Fruit fly (Drosophila melanogaster) whole organism, embryonic: ENCODE measurements around the gene cni.

ENCODE experiments used
- ATbp ChIP-seq: fragments of 200-800 bp; sonication (Bioruptor generic); optimal IDR thresholded peaks from 2 replicates; lab custom pipeline; 2017; ENCODE audit warnings: missing biosample characterization, mild to moderate bottlenecking, missing genetic modification characterization, missing genetic modification reagents
- Adf1 ChIP-seq: fragments of 200-800 bp; sonication (Bioruptor generic); IDR thresholded peaks from 2 replicates; pipeline ENCODE4 v1.3.6; 2022; ENCODE audit warnings: missing biosample characterization, missing genetic modification characterization
- Aef1 ChIP-seq: fragments of 200-800 bp; sonication (Bioruptor generic); IDR thresholded peaks from 3 replicates; pipeline ENCODE4 v1.3.6; 2022; ENCODE audit warnings: missing biosample characterization, missing genetic modification characterization
- Blimp-1 ChIP-seq: fragments of 200-800 bp; sonication (Bioruptor generic); optimal IDR thresholded peaks from 3 replicates; lab custom pipeline; 2018; ENCODE audit warnings: missing biosample characterization, missing genetic modification characterization, mild to moderate bottlenecking, moderate library complexity, missing genetic modification reagents
- CG10267 ChIP-seq: fragments of 200-800 bp; sonication (Bioruptor generic); optimal IDR thresholded peaks from 2 replicates; lab custom pipeline; 2018; ENCODE audit warnings: missing biosample characterization, mild to moderate bottlenecking, missing genetic modification characterization, moderate library complexity
- CG10431 ChIP-seq: fragments of 200-800 bp; sonication (Bioruptor generic); optimal IDR thresholded peaks from 3 replicates; lab custom pipeline; 2018; ENCODE audit warnings: missing biosample characterization, mild to moderate bottlenecking, missing genetic modification characterization
- CG10979 ChIP-seq: fragments of 200-800 bp; sonication (Bioruptor generic); optimal IDR thresholded peaks from 2 replicates; lab custom pipeline; 2018; ENCODE audit warnings: missing biosample characterization, mild to moderate bottlenecking, missing genetic modification characterization, moderate library complexity
- CG11696 ChIP-seq: fragments of 200-800 bp; sonication (Bioruptor generic); IDR thresholded peaks from 2 replicates; pipeline ENCODE4 v1.3.6; 2022; ENCODE audit warnings: missing biosample characterization, missing genetic modification characterization
- CG12071 ChIP-seq: fragments of 200-800 bp; sonication (Bioruptor generic); optimal IDR thresholded peaks from 3 replicates; lab custom pipeline; 2018; ENCODE audit warnings: missing biosample characterization, mild to moderate bottlenecking, missing genetic modification characterization
- CG12155 ChIP-seq: fragments of 200-800 bp; sonication (Bioruptor generic); optimal IDR thresholded peaks from 3 replicates; lab custom pipeline; 2016; ENCODE audit warnings: missing biosample characterization, missing genetic modification characterization
- CG12391 ChIP-seq: fragments of 200-800 bp; sonication (Bioruptor generic); optimal IDR thresholded peaks from 3 replicates; lab custom pipeline; 2018; ENCODE audit warnings: missing biosample characterization, mild to moderate bottlenecking, missing genetic modification characterization, moderate library complexity
- CG13424 ChIP-seq: fragments of 200-800 bp; sonication (Bioruptor generic); optimal IDR thresholded peaks from 2 replicates; lab custom pipeline; 2019; ENCODE audit warnings: missing biosample characterization, mild to moderate bottlenecking, missing genetic modification characterization, moderate library complexity
- CG1529 ChIP-seq: fragments of 200-800 bp; sonication (Bioruptor generic); optimal IDR thresholded peaks from 3 replicates; lab custom pipeline; 2018; ENCODE audit warnings: missing biosample characterization, missing genetic modification characterization
- CG17359 ChIP-seq: fragments of 200-800 bp; sonication (Bioruptor generic); optimal IDR thresholded peaks from 3 replicates; lab custom pipeline; 2018; ENCODE audit warnings: missing biosample characterization, mild to moderate bottlenecking, missing genetic modification characterization, moderate library complexity
- CG30403 ChIP-seq: fragments of 200-800 bp; sonication (Bioruptor generic); optimal IDR thresholded peaks from 3 replicates; lab custom pipeline; 2016; ENCODE audit warnings: missing biosample characterization, missing genetic modification characterization
- CG32532 ChIP-seq: fragments of 200-800 bp; sonication (Bioruptor generic); IDR thresholded peaks from 2 replicates; pipeline ENCODE4 v1.3.6; 2022; ENCODE audit warnings: missing biosample characterization, missing genetic modification characterization
- CG32767 ChIP-seq: fragments of 200-800 bp; sonication (Bioruptor generic); IDR thresholded peaks from 2 replicates; pipeline ENCODE4 v1.3.6; 2022; ENCODE audit warnings: missing biosample characterization, missing genetic modification characterization
- CG4424 ChIP-seq: fragments of 200-800 bp; sonication (Bioruptor generic); optimal IDR thresholded peaks from 3 replicates; lab custom pipeline; 2016; ENCODE audit warnings: missing biosample characterization, missing genetic modification characterization
- CG6689 ChIP-seq: fragments of 200-800 bp; sonication (Bioruptor generic); IDR thresholded peaks from 2 replicates; pipeline ENCODE4 v1.3.6; 2022; ENCODE audit warnings: missing biosample characterization, missing genetic modification characterization
- CG7271 ChIP-seq: fragments of 200-800 bp; sonication (Bioruptor generic); optimal IDR thresholded peaks from 2 replicates; lab custom pipeline; 2018; ENCODE audit warnings: missing biosample characterization, mild to moderate bottlenecking, missing genetic modification characterization, moderate library complexity
- CG7987 ChIP-seq: fragments of 200-800 bp; sonication (Bioruptor generic); optimal IDR thresholded peaks from 2 replicates; lab custom pipeline; 2018; ENCODE audit warnings: missing biosample characterization, mild to moderate bottlenecking, missing genetic modification characterization, moderate library complexity
- CG9932 ChIP-seq: fragments of 200-800 bp; sonication (Bioruptor generic); IDR thresholded peaks from 2 replicates; pipeline ENCODE4 v1.3.6; 2022; ENCODE audit warnings: missing biosample characterization, missing genetic modification characterization
- D ChIP-seq, 2 experiments: fragments of 200-800 bp in 1 of 2; fragments of >200 bp in 1 of 2; sonication (Bioruptor generic) in 1 of 2; optimal IDR thresholded peaks; 2 replicates in 1 of 2; 3 replicates in 1 of 2; lab custom pipeline; 2017; ENCODE audit warnings: mild to moderate bottlenecking in 1 of 2, missing biosample characterization in 1 of 2, missing genetic modification characterization in 1 of 2, missing genetic modification reagents in 1 of 2
- Dek ChIP-seq: fragments of 200-800 bp; sonication (Bioruptor generic); optimal IDR thresholded peaks from 3 replicates; lab custom pipeline; 2019; ENCODE audit warnings: missing biosample characterization, mild to moderate bottlenecking, missing genetic modification characterization, moderate library complexity
- HLH3B ChIP-seq: fragments of 200-800 bp; sonication (Bioruptor generic); IDR thresholded peaks from 2 replicates; pipeline ENCODE4 v1.3.6; 2022; ENCODE audit warnings: missing biosample characterization, missing genetic modification characterization
- MTF-1 ChIP-seq: fragments of 200-800 bp; sonication (Bioruptor generic); optimal IDR thresholded peaks from 2 replicates; lab custom pipeline; 2018; ENCODE audit warnings: missing biosample characterization, mild to moderate bottlenecking, missing genetic modification characterization, borderline replicate concordance
- NC2β ChIP-seq: fragments of 200-800 bp; sonication (Bioruptor generic); optimal IDR thresholded peaks from 2 replicates; lab custom pipeline; 2016; ENCODE audit warnings: missing biosample characterization, missing genetic modification characterization
- Sry-δ ChIP-seq: fragments of 200-800 bp; sonication (Bioruptor generic); optimal IDR thresholded peaks from 2 replicates; lab custom pipeline; 2016; ENCODE audit warnings: missing biosample characterization, missing genetic modification characterization
- Xrp1 ChIP-seq: fragments of 200-800 bp; sonication (Bioruptor generic); IDR thresholded peaks from 2 replicates; pipeline ENCODE4 v1.3.6; 2022; ENCODE audit warnings: missing biosample characterization, missing genetic modification characterization
- aop ChIP-seq: fragments of 200-800 bp; sonication (Bioruptor generic); IDR thresholded peaks from 2 replicates; pipeline ENCODE4 v1.3.6; 2022; ENCODE audit warnings: missing biosample characterization, missing genetic modification characterization
- ase ChIP-seq: fragments of 200-800 bp; sonication (Bioruptor generic); IDR thresholded peaks from 3 replicates; pipeline ENCODE4 v1.3.6; 2022; ENCODE audit warnings: missing biosample characterization, missing genetic modification characterization
- az2 ChIP-seq: fragments of 200-800 bp; sonication (Bioruptor generic); optimal IDR thresholded peaks from 3 replicates; lab custom pipeline; 2016; ENCODE audit warnings: missing biosample characterization, missing genetic modification characterization
- bigmax ChIP-seq: fragments of 200-800 bp; sonication (Bioruptor generic); optimal IDR thresholded peaks from 2 replicates; lab custom pipeline; 2018; ENCODE audit warnings: missing biosample characterization, mild to moderate bottlenecking, missing genetic modification characterization
- bsh ChIP-seq, 2 experiments: fragments of 200-800 bp; sonication (Bioruptor generic); optimal IDR thresholded peaks; 2 replicates each; lab custom pipeline; 2017 to 2018; ENCODE audit warnings: mild to moderate bottlenecking in 2 of 2, missing biosample characterization in 2 of 2, missing genetic modification characterization in 2 of 2, moderate library complexity in 1 of 2
- corto ChIP-seq: fragments of 200-800 bp; sonication (Bioruptor generic); optimal IDR thresholded peaks from 2 replicates; lab custom pipeline; 2016; ENCODE audit warnings: missing biosample characterization, mild to moderate bottlenecking, missing genetic modification characterization, moderate library complexity
- dmrt99B ChIP-seq: fragments of 200-800 bp; sonication (Bioruptor generic); optimal IDR thresholded peaks from 2 replicates; lab custom pipeline; 2018; ENCODE audit warnings: missing biosample characterization, mild to moderate bottlenecking, missing genetic modification characterization, moderate library complexity
- ems ChIP-seq: fragments of 200-800 bp; sonication (Bioruptor generic); optimal IDR thresholded peaks from 3 replicates; lab custom pipeline; 2016; ENCODE audit warnings: missing biosample characterization, missing genetic modification characterization
- gcm ChIP-seq: fragments of 200-800 bp; sonication (Bioruptor generic); optimal IDR thresholded peaks from 2 replicates; lab custom pipeline; 2019; ENCODE audit warnings: missing biosample characterization, mild to moderate bottlenecking, missing genetic modification characterization, moderate library complexity
- gem ChIP-seq: fragments of 200-800 bp; sonication (Bioruptor generic); optimal IDR thresholded peaks from 2 replicates; lab custom pipeline; 2019; ENCODE audit warnings: missing biosample characterization, mild to moderate bottlenecking, missing genetic modification characterization, moderate library complexity
- gsb-n ChIP-seq: fragments of 200-800 bp; sonication (Bioruptor generic); optimal IDR thresholded peaks from 3 replicates; lab custom pipeline; 2018; ENCODE audit warnings: missing biosample characterization, mild to moderate bottlenecking, missing genetic modification characterization
- org-1 ChIP-seq: fragments of 200-800 bp; sonication (Bioruptor generic); optimal IDR thresholded peaks from 2 replicates; lab custom pipeline; 2017; ENCODE audit warnings: missing biosample characterization, missing genetic modification characterization
- phol ChIP-seq: fragments of 200-800 bp; sonication (Bioruptor generic); optimal IDR thresholded peaks from 3 replicates; lab custom pipeline; 2018; ENCODE audit warnings: missing biosample characterization, mild to moderate bottlenecking, missing genetic modification characterization, moderate library complexity
- sens ChIP-seq: fragments of 200-800 bp; sonication (Bioruptor generic); peaks from one replicate; lab custom pipeline; 2016; ENCODE audit warnings: missing biosample characterization, missing genetic modification characterization
- sim ChIP-seq: fragments of 200-800 bp; sonication (Bioruptor generic); IDR thresholded peaks from 2 replicates; pipeline ENCODE4 v1.3.6; 2022; ENCODE audit warnings: missing biosample characterization, missing genetic modification characterization
- sna ChIP-seq: fragments of 200-800 bp; sonication (Bioruptor generic); IDR thresholded peaks from 2 replicates; pipeline ENCODE4 v1.3.6; 2022; ENCODE audit warnings: missing biosample characterization, missing genetic modification characterization; ENCODE audit not compliant: partially characterized antibody
- stwl ChIP-seq: fragments of 200-800 bp; sonication (Bioruptor generic); optimal IDR thresholded peaks from 3 replicates; lab custom pipeline; 2018; ENCODE audit warnings: missing biosample characterization, mild to moderate bottlenecking, missing genetic modification characterization, moderate library complexity
- sug ChIP-seq: fragments of 200-800 bp; optimal IDR thresholded peaks from 2 replicates; lab custom pipeline; 2019; ENCODE audit warnings: missing biosample characterization, mild to moderate bottlenecking, missing genetic modification characterization, moderate library complexity
- tio ChIP-seq: fragments of 200-800 bp; sonication (Bioruptor generic); optimal IDR thresholded peaks from 2 replicates; lab custom pipeline; 2017; ENCODE audit warnings: missing biosample characterization, missing genetic modification characterization, inconsistent platforms
- ttk ChIP-seq: fragments of 200-800 bp; sonication (Bioruptor generic); IDR thresholded peaks from 2 replicates; pipeline ENCODE4 v2.1.2; 2022; ENCODE audit warnings: missing biosample characterization, missing genetic modification characterization

The cni gene

DNA sequence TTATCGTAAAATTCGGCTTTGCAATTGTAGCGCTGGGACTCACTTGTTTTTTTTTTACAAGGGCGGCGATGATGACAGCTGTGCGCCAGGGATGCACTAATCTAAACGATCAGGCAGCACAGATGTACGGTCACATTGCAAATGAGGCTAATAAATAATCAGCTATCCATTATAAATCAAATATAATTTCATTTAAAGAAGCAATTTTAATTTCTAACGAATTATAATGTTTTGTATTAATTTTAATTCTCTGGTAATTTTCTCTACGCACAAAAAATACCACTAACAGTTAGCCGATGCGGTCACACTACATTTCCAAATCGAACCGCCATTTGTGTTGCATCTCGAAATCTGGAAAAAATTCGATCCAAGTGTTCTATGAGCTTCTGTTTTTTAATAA, at the start of gene cni, which contains the start of gene fzy (continued):
- peak; percentile 42 for TF ChIP-seq CG4424 (GFP tag; lab: Kevin White, UChicago)
- TF ChIP-seq CG13424, result peak; percentile 8
- TF ChIP-seq Dek (tag; lab: Kevin White, UChicago), result no peak
- no peak for TF ChIP-seq sna (GFP tag; lab: Robert Waterston, UW)
- TF ChIP-seq NC2β (GFP tag; lab: Kevin White, UChicago), result no peak
- TF ChIP-seq CG7271 (tag; lab: Kevin White, UChicago), result no peak
- peak; percentile 35; the same call in 1 of the 2 replicates for TF ChIP-seq Xrp1 (GFP tag; lab: Robert Waterston, UW)
- TF ChIP-seq CG10431, result no peak
- TF ChIP-seq CG9932, result no peak
- no peak for TF ChIP-seq sim (GFP tag; lab: Robert Waterston, UW)
- no peak for TF ChIP-seq ttk (GFP tag; lab: Robert Waterston, UW)
- no peak for TF ChIP-seq MTF-1 (GFP tag; lab: Kevin White, UChicago)
- no peak for TF ChIP-seq CG12071
- no peak for TF ChIP-seq CG1529 (GFP tag; lab: Kevin White, UChicago)
- no peak for TF ChIP-seq CG7987
- peak; percentile 40 for TF ChIP-seq gsb-n (tag; lab: Kevin White, UChicago)
- no peak for TF ChIP-seq Adf1
- TF ChIP-seq bigmax, result no peak

DNA sequence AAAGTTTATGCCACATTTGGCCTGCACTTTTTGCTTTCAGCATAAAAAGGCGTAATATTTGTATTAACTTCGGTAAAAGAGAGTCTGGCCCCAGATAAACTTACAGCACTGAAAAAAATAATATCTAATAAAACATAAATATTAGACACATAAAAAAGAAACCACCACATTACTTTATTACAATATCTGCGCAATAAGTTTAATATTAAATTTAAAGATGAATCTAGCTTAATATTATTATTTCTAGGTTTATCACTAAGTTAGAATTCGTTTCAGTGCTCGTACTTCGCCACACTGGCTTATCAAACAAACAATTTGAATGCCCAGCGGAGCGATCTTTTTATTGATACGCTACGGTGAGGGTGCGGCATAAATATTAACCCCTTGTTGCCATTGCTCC, 47.3 kb upstream of the cni start:
- TF ChIP-seq ase (GFP tag; lab: Robert Waterston, UW) (0 out of 3 replicates have a peak, but pooled peaks have one; percentile 7), dmrt99B (tag; lab: Kevin White, UChicago) (peak; percentile 57), aop (GFP tag; lab: Robert Waterston, UW) (no peak), CG30403 (GFP tag; lab: Kevin White, UChicago) (peak; percentile 3), gcm (peak; percentile 31), D (optimal IDR thresholded peaks at IDR 0.05; lab: Kevin White, UChicago) (no peak), D (GFP tag; optimal IDR thresholded peaks at IDR 0.05; lab: Kevin White, UChicago) (no peak), CG32532 (GFP tag; lab: Robert Waterston, UW) (peak; percentile 21; the same call in 1 of the 2 replicates), CG12155 (no peak), phol (tag; lab: Kevin White, UChicago) (peak; percentile 38), CG7271 (tag; lab: Kevin White, UChicago) (no peak), org-1 (no peak), CG10979 (tag; lab: Kevin White, UChicago) (peak; percentile 42), sug (tag; lab: Kevin White, UChicago) (no peak), az2 (GFP tag; lab: Kevin White, UChicago) (peak; percentile 9), bsh (GFP tag; optimal IDR thresholded peaks at IDR 0.05; lab: Kevin White, UChicago) (peak in 1 of 2 experiments; percentile 63), gem (tag; lab: Kevin White, UChicago) (peak; percentile 63), CG11696 (GFP tag; lab: Robert Waterston, UW) (no peak), stwl (tag; lab: Kevin White, UChicago) (no peak), ems (GFP tag; lab: Kevin White, UChicago) (no peak), Sry-δ (GFP tag; lab: Kevin White, UChicago) (no peak), Blimp-1 (GFP tag; lab: Kevin White, UChicago) (peak; percentile 57), CG17359 (tag; lab: Kevin White, UChicago) (peak; percentile 47), tio (GFP tag; lab: Kevin White, UChicago) (peak; percentile 13), Aef1 (GFP tag; lab: Robert Waterston, UW) (no peak), HLH3B (GFP tag; lab: Robert Waterston, UW) (peak; percentile 45; the same call in 1 of the 2 replicates), CG6689 (GFP tag; lab: Robert Waterston, UW) (0 out of 2 replicates have a peak, but pooled peaks have one; percentile 38), CG12391 (peak; percentile 59), sens (GFP tag; lab: Kevin White, UChicago) (peak; percentile 82), CG32767 (GFP tag; lab: Robert Waterston, UW) (0 out of 2 replicates have a peak, but pooled peaks have one; percentile 21), CG10267 (peak; percentile 29), corto (GFP tag; lab: Kevin White, UChicago) (no peak), ATbp (peak; percentile 25), gsb-n (tag; lab: Kevin White, UChicago) (peak; percentile 72)
